Worm (Caenorhabditis elegans) whole organism, young adult: ENCODE results near the gene F53F4.12.

Source experiments
- B0261.1 ChIP-seq: sonication (generic microtip); optimal IDR thresholded peaks from 2 replicates; lab custom pipeline; 2016; ENCODE audit warnings: mild to moderate bottlenecking, missing genetic modification characterization, moderate library complexity, missing compliant biosample characterization
- C06A6.2 ChIP-seq: fragments of 200-800 bp; sonication (Bioruptor generic); conservative IDR thresholded peaks from 2 replicates; pipeline ENCODE4 v1.3.6; 2022; ENCODE audit warnings: missing genetic modification characterization, missing compliant biosample characterization
- D2030.7 ChIP-seq: fragments of 200-800 bp; sonication (Bioruptor generic); IDR thresholded peaks from 2 replicates; pipeline ENCODE4 v1.3.6; 2022; ENCODE audit warnings: missing genetic modification reagents, missing genetic modification characterization, missing compliant biosample characterization
- K11D2.4 ChIP-seq: fragments of 200-800 bp; sonication (Bioruptor generic); IDR thresholded peaks from 2 replicates; pipeline ENCODE4 v1.3.6; 2022; ENCODE audit warnings: missing genetic modification reagents, missing genetic modification characterization, missing compliant biosample characterization
- ceh-40 ChIP-seq: fragments of 200-800 bp; sonication (Bioruptor generic); IDR thresholded peaks from 2 replicates; pipeline ENCODE4 v1.3.6; 2022; ENCODE audit warnings: missing genetic modification characterization, missing compliant biosample characterization
- egl-44 ChIP-seq: fragments of 200-800 bp; sonication (Bioruptor generic); IDR thresholded peaks from 2 replicates; pipeline ENCODE4 v1.3.6; 2022; ENCODE audit warnings: missing genetic modification reagents, missing genetic modification characterization, missing compliant biosample characterization
- ets-4 ChIP-seq: fragments of 200-800 bp; sonication (Bioruptor generic); optimal IDR thresholded peaks from 2 replicates; lab custom pipeline; 2018; ENCODE audit warnings: mild to moderate bottlenecking, missing genetic modification characterization, missing compliant biosample characterization
- lag-1 ChIP-seq: fragments of 200-800 bp; sonication (Bioruptor generic); IDR thresholded peaks from 2 replicates; pipeline ENCODE4 v1.3.6; 2022; ENCODE audit warnings: missing genetic modification reagents, missing genetic modification characterization, missing compliant biosample characterization
- lin-40 ChIP-seq: sonication (generic microtip); optimal IDR thresholded peaks from 2 replicates; lab custom pipeline; 2016; ENCODE audit warnings: missing genetic modification characterization, mild to moderate bottlenecking, missing compliant biosample characterization, missing genotype, missing genetic modification reagents
- rcor-1 ChIP-seq: fragments of 200-800 bp; sonication (Bioruptor generic); IDR thresholded peaks from 2 replicates; pipeline ENCODE4 v1.3.6; 2022; ENCODE audit warnings: missing genetic modification reagents, missing genetic modification characterization, missing compliant biosample characterization
- snpc-4 ChIP-seq, 5 experiments: fragments of 150-350 bp in 1 of 5; sonication (generic microtip) in 4 of 5; optimal IDR thresholded peaks; 2 replicates each; lab custom pipeline; 2014 to 2018; ENCODE audit warnings: missing genetic modification characterization in 5 of 5, missing biosample characterization in 3 of 5, antibody characterized with exemption in 2 of 5, mild to moderate bottlenecking in 2 of 5, missing compliant biosample characterization in 2 of 5, missing genotype in 2 of 5, moderate library complexity in 2 of 5, missing genetic modification reagents in 1 of 5
- tbp1 ChIP-seq: fragments of 200-800 bp; sonication (Bioruptor generic); optimal IDR thresholded peaks from 2 replicates; lab custom pipeline; 2018; ENCODE audit warnings: mild to moderate bottlenecking, missing genetic modification characterization, missing compliant biosample characterization

ce11 chrV:13580696-13581095, 45.2 kb upstream of the F53F4.12 start, which contains the start of gene C50B8.5:
- no peak for TF ChIP-seq rcor-1 (GFP tag; lab: Robert Waterston, UW)
- TF ChIP-seq B0261.1 (tag; lab: Kevin White, UChicago) = no peak
- TF ChIP-seq egl-44 (GFP tag; lab: Robert Waterston, UW) = no peak
- TF ChIP-seq snpc-4 (GFP tag; optimal IDR thresholded peaks at IDR 0.05; lab: Kevin White, UChicago) = no peak
- no peak for TF ChIP-seq snpc-4 (tag; optimal IDR thresholded peaks at IDR 0.05; lab: Kevin White, UChicago)
- no peak for TF ChIP-seq tbp1
- no peak for TF ChIP-seq K11D2.4
- TF ChIP-seq C06A6.2 (GFP tag; lab: Robert Waterston, UW) = no peak
- TF ChIP-seq ceh-40 (GFP tag; lab: Robert Waterston, UW) = no peak
- no peak for TF ChIP-seq ets-4 (GFP tag; lab: Kevin White, UChicago)
- TF ChIP-seq lin-40 = no peak
- no peak for TF ChIP-seq lag-1 (GFP tag; lab: Robert Waterston, UW)
- TF ChIP-seq D2030.7 (GFP tag; lab: Robert Waterston, UW) = no peak
